Fruit fly (Drosophila melanogaster): ENCODE measurements around the gene Usp12-46.

The Usp12-46 gene

dm6 chr3R:22816078-22816436 lies 65.4 kb downstream of the Usp12-46 start, which contains the start of gene CG13840:
Gene CG13840, minus strand, starts transcription at chr3R:22816178.
- no peak for TF ChIP-seq pho (GFP tag; optimal IDR thresholded peaks at IDR 0.05)
- TF ChIP-seq prd (optimal IDR thresholded peaks at IDR 0.05) = no peak
- TF ChIP-seq prd (GFP tag; IDR thresholded peaks at IDR 0.05) = no peak
- TF ChIP-seq Ets65A (GFP tag) = peak; percentile 31

dm6 chr3R:22816437-22817173 lies 65.9 kb downstream of the Usp12-46 start:
- no peak for TF ChIP-seq Atf-2 (GFP tag; optimal IDR thresholded peaks at IDR 0.05)
- no peak for TF ChIP-seq CG3847 (GFP tag; IDR thresholded peaks at IDR 0.05)
- no peak for TF ChIP-seq CG1832 (GFP tag; optimal IDR thresholded peaks at IDR 0.05)
- TF ChIP-seq ab (GFP tag; optimal IDR thresholded peaks at IDR 0.05) = no peak
- no peak for TF ChIP-seq hb (GFP tag; IDR thresholded peaks at IDR 0.05; ENCODE audit: partially characterized antibody)
- TF ChIP-seq CG7786 (GFP tag; optimal IDR thresholded peaks at IDR 0.05) = no peak
- no peak for TF ChIP-seq Hand (GFP tag; optimal IDR thresholded peaks at IDR 0.05)
- peak; percentile 25; the same call in 1 of the 2 replicates for TF ChIP-seq ranshi (GFP tag; IDR thresholded peaks at IDR 0.05)
- TF ChIP-seq CG10321 (GFP tag; IDR thresholded peaks at IDR 0.05) = no peak
- no peak for TF ChIP-seq D19A (tag; optimal IDR thresholded peaks at IDR 0.05)
- TF ChIP-seq Chrac-16 (GFP tag; optimal IDR thresholded peaks at IDR 0.05) = no peak
- TF ChIP-seq Rx (GFP tag; IDR thresholded peaks at IDR 0.05) = no peak
- TF ChIP-seq ind (GFP tag; optimal IDR thresholded peaks at IDR 0.05) = no peak
- no peak for TF ChIP-seq so (GFP tag; IDR thresholded peaks at IDR 0.05)
- TF ChIP-seq Jarid2 (GFP tag; optimal IDR thresholded peaks at IDR 0.05) = no peak
- no peak for TF ChIP-seq Mad (GFP tag; optimal IDR thresholded peaks at IDR 0.05)
- no peak for TF ChIP-seq CkIIα-i1 (GFP tag; IDR thresholded peaks at IDR 0.05)
- no peak for TF ChIP-seq ato (GFP tag; IDR thresholded peaks at IDR 0.05; ENCODE audit: partially characterized antibody)
- TF ChIP-seq CG15073 (GFP tag; optimal IDR thresholded peaks at IDR 0.05) = no peak
- no peak for TF ChIP-seq ssp (GFP tag; IDR thresholded peaks at IDR 0.05)
- TF ChIP-seq CG12744 (GFP tag; optimal IDR thresholded peaks at IDR 0.05) = no peak
- peak; percentile 26 for TF ChIP-seq dmrt99B (tag; optimal IDR thresholded peaks at IDR 0.05)
- no peak for TF ChIP-seq CG8359 (GFP tag; optimal IDR thresholded peaks at IDR 0.05; ENCODE audit: borderline replicate concordance)
- no peak; the same call in 1 of the 2 replicates for TF ChIP-seq CG17612 (GFP tag; IDR thresholded peaks at IDR 0.05)
- TF ChIP-seq lbe (GFP tag; optimal IDR thresholded peaks at IDR 0.05) = no peak
- peak; percentile 72; the same call in 1 of the 2 replicates for TF ChIP-seq Xrp1 (GFP tag; IDR thresholded peaks at IDR 0.05)
- TF ChIP-seq CG7556 (GFP tag; optimal IDR thresholded peaks at IDR 0.05) = no peak
- TF ChIP-seq sens (GFP tag) = peak; percentile 82
- no peak for TF ChIP-seq seq (GFP tag; IDR thresholded peaks at IDR 0.05)
- TF ChIP-seq eve (GFP tag; optimal IDR thresholded peaks at IDR 0.05) = no peak
- TF ChIP-seq HmgD (GFP tag; optimal IDR thresholded peaks at IDR 0.05) = no peak
- no peak for TF ChIP-seq Sin3A (optimal IDR thresholded peaks at IDR 0.05)
- TF ChIP-seq CG6175 (GFP tag; IDR thresholded peaks at IDR 0.05) = no peak
- TF ChIP-seq CG11085 (GFP tag; IDR thresholded peaks at IDR 0.05) = no peak
- TF ChIP-seq HLH3B (GFP tag; IDR thresholded peaks at IDR 0.05) = 0 out of 2 replicates have a peak, but pooled peaks have one; percentile 46
- TF ChIP-seq CG11093 (GFP tag; IDR thresholded peaks at IDR 0.05) = no peak
- TF ChIP-seq kah (GFP tag; optimal IDR thresholded peaks at IDR 0.05) = no peak
- no peak for TF ChIP-seq CG9797 (GFP tag; optimal IDR thresholded peaks at IDR 0.05)
- no peak for TF ChIP-seq CG14965 (GFP tag; optimal IDR thresholded peaks at IDR 0.05; ENCODE audit: borderline replicate concordance)
- peak; percentile 49 for TF ChIP-seq gem (tag; optimal IDR thresholded peaks at IDR 0.05)
- no peak for TF ChIP-seq CG18764 (GFP tag; optimal IDR thresholded peaks at IDR 0.05)
- TF ChIP-seq caup (GFP tag; optimal IDR thresholded peaks at IDR 0.05; ENCODE audit: severe bottlenecking) = no peak
- no peak for TF ChIP-seq corto (GFP tag; optimal IDR thresholded peaks at IDR 0.05)
- TF ChIP-seq MESR4 (GFP tag; optimal IDR thresholded peaks at IDR 0.05) = no peak
- peak; percentile 38; the same call in 1 of the 2 replicates for TF ChIP-seq peb (GFP tag; IDR thresholded peaks at IDR 0.05)
- no peak for TF ChIP-seq Opbp (GFP tag; IDR thresholded peaks at IDR 0.05; ENCODE audit: partially characterized antibody)

All from whole organism, embryonic.